Fruit fly (Drosophila melanogaster) whole organism, embryonic: ENCODE data around the gene Sgt1.

Experiments
- Bgb ChIP-seq: fragments of 200-800 bp; sonication (Bioruptor generic); IDR thresholded peaks from 2 replicates; pipeline ENCODE4 v1.3.6; 2022; ENCODE audit warnings: missing biosample characterization, missing genetic modification characterization; ENCODE audit not compliant: partially characterized antibody
- CG10979 ChIP-seq: fragments of 200-800 bp; sonication (Bioruptor generic); optimal IDR thresholded peaks from 2 replicates; lab custom pipeline; 2018; ENCODE audit warnings: missing biosample characterization, mild to moderate bottlenecking, missing genetic modification characterization, moderate library complexity
- CG11560 ChIP-seq: fragments of 200-800 bp; sonication (Bioruptor generic); IDR thresholded peaks from 3 replicates; pipeline ENCODE4 v1.3.6; 2022; ENCODE audit warnings: missing biosample characterization, missing genetic modification characterization
- CG12236 ChIP-seq: fragments of 200-800 bp; sonication (Bioruptor generic); optimal IDR thresholded peaks from 2 replicates; lab custom pipeline; 2016; ENCODE audit warnings: missing biosample characterization, missing genetic modification characterization
- CG12942 ChIP-seq: fragments of 200-800 bp; sonication (Bioruptor generic); optimal IDR thresholded peaks from 3 replicates; lab custom pipeline; 2016; ENCODE audit warnings: missing biosample characterization, missing genetic modification characterization
- CG14710 ChIP-seq: fragments of 200-800 bp; sonication (Bioruptor generic); optimal IDR thresholded peaks from 3 replicates; lab custom pipeline; 2019; ENCODE audit warnings: missing biosample characterization, mild to moderate bottlenecking, missing genetic modification characterization, moderate library complexity
- CG15011 ChIP-seq: fragments of 200-800 bp; sonication (Bioruptor generic); optimal IDR thresholded peaks from 3 replicates; lab custom pipeline; 2018; ENCODE audit warnings: missing biosample characterization, mild to moderate bottlenecking, missing genetic modification characterization
- CG15514 ChIP-seq: fragments of 200-800 bp; sonication (Bioruptor generic); optimal IDR thresholded peaks from 3 replicates; lab custom pipeline; 2017; ENCODE audit warnings: missing biosample characterization, missing genetic modification characterization, mild to moderate bottlenecking, moderate library complexity, missing genetic modification reagents
- CG16779 ChIP-seq: fragments of 200-800 bp; sonication (Bioruptor generic); IDR thresholded peaks from 2 replicates; pipeline ENCODE4 v1.3.6; 2022; ENCODE audit warnings: missing biosample characterization, missing genetic modification characterization
- CG16863 ChIP-seq: fragments of 200-800 bp; sonication (Bioruptor generic); optimal IDR thresholded peaks from 3 replicates; lab custom pipeline; 2016; ENCODE audit warnings: missing biosample characterization, missing genetic modification characterization
- CG18476 ChIP-seq: fragments of 200-800 bp; sonication (Bioruptor generic); optimal IDR thresholded peaks from 2 replicates; lab custom pipeline; 2016; ENCODE audit warnings: missing biosample characterization, mild to moderate bottlenecking, missing genetic modification characterization
- CG18599 ChIP-seq: fragments of 200-800 bp; sonication (Bioruptor generic); optimal IDR thresholded peaks from 3 replicates; lab custom pipeline; 2017; ENCODE audit warnings: missing biosample characterization, missing genetic modification characterization, mild to moderate bottlenecking, moderate library complexity, missing genetic modification reagents
- CG2889 ChIP-seq: fragments of 200-800 bp; sonication (Bioruptor generic); IDR thresholded peaks from 3 replicates; pipeline ENCODE4 v1.3.6; 2022; ENCODE audit warnings: missing biosample characterization, missing genetic modification characterization
- CG31388 ChIP-seq: fragments of 200-800 bp; sonication (Bioruptor generic); optimal IDR thresholded peaks from 2 replicates; lab custom pipeline; 2016; ENCODE audit warnings: missing biosample characterization, missing genetic modification characterization
- CG32532 ChIP-seq: fragments of 200-800 bp; sonication (Bioruptor generic); IDR thresholded peaks from 2 replicates; pipeline ENCODE4 v1.3.6; 2022; ENCODE audit warnings: missing biosample characterization, missing genetic modification characterization
- CG33213 ChIP-seq: fragments of 200-800 bp; sonication (Bioruptor generic); optimal IDR thresholded peaks from 3 replicates; lab custom pipeline; 2016; ENCODE audit warnings: missing biosample characterization, missing genetic modification characterization
- CG4617 ChIP-seq: fragments of 200-800 bp; sonication (Bioruptor generic); optimal IDR thresholded peaks from 3 replicates; lab custom pipeline; 2016; ENCODE audit warnings: missing biosample characterization, missing genetic modification characterization, borderline replicate concordance
- CG4730 ChIP-seq: fragments of 200-800 bp; sonication (Bioruptor generic); IDR thresholded peaks from 2 replicates; pipeline ENCODE4 v1.3.6; 2022; ENCODE audit warnings: missing biosample characterization, missing genetic modification characterization
- CG4820 ChIP-seq: fragments of 200-800 bp; sonication (Bioruptor generic); optimal IDR thresholded peaks from 3 replicates; lab custom pipeline; 2016; ENCODE audit warnings: missing biosample characterization, missing genetic modification characterization
- CG5245 ChIP-seq: fragments of 200-800 bp; sonication (Bioruptor generic); optimal IDR thresholded peaks from 3 replicates; lab custom pipeline; 2016; ENCODE audit warnings: missing biosample characterization, missing genetic modification characterization
- CG7357 ChIP-seq: fragments of 200-800 bp; sonication (Bioruptor generic); IDR thresholded peaks from 3 replicates; pipeline ENCODE4 v1.3.6; 2022; ENCODE audit warnings: missing biosample characterization, missing genetic modification characterization
- CG7928 ChIP-seq: fragments of 200-800 bp; sonication (Bioruptor generic); optimal IDR thresholded peaks from 2 replicates; lab custom pipeline; 2017; ENCODE audit warnings: missing biosample characterization, mild to moderate bottlenecking, missing genetic modification characterization
- CG8924 ChIP-seq: fragments of 200-800 bp; optimal IDR thresholded peaks from 3 replicates; lab custom pipeline; 2019; ENCODE audit warnings: missing biosample characterization, mild to moderate bottlenecking, missing genetic modification characterization, moderate library complexity
- CoRest ChIP-seq: fragments of 200-800 bp; sonication (Bioruptor generic); optimal IDR thresholded peaks from 3 replicates; lab custom pipeline; 2018; ENCODE audit warnings: missing biosample characterization, mild to moderate bottlenecking, missing genetic modification characterization, moderate library complexity
- D19A ChIP-seq: fragments of 200-800 bp; optimal IDR thresholded peaks from 3 replicates; lab custom pipeline; 2019; ENCODE audit warnings: missing biosample characterization, mild to moderate bottlenecking, missing genetic modification characterization, moderate library complexity
- Dp ChIP-seq: fragments of 200-800 bp; sonication (Bioruptor generic); optimal IDR thresholded peaks from 2 replicates; lab custom pipeline; 2018; ENCODE audit warnings: missing biosample characterization, mild to moderate bottlenecking, missing genetic modification characterization, moderate library complexity
- Fer1 ChIP-seq: fragments of 200-800 bp; sonication (Bioruptor generic); optimal IDR thresholded peaks from 2 replicates; lab custom pipeline; 2017; ENCODE audit warnings: missing biosample characterization, mild to moderate bottlenecking, missing genetic modification characterization
- HHEX ChIP-seq: fragments of 200-800 bp; sonication (Bioruptor generic); optimal IDR thresholded peaks from 3 replicates; lab custom pipeline; 2017; ENCODE audit warnings: missing biosample characterization, mild to moderate bottlenecking, missing genetic modification characterization, missing genetic modification reagents
- Lim3 ChIP-seq: fragments of 200-800 bp; sonication (Bioruptor generic); IDR thresholded peaks from 2 replicates; pipeline ENCODE4 v1.3.6; 2022; ENCODE audit warnings: missing biosample characterization, missing genetic modification characterization
- NC2α ChIP-seq: fragments of 200-800 bp; sonication (Bioruptor generic); optimal IDR thresholded peaks from 2 replicates; lab custom pipeline; 2016; ENCODE audit warnings: missing biosample characterization, missing genetic modification characterization
- Ravus ChIP-seq: fragments of 200-800 bp; sonication (Bioruptor generic); IDR thresholded peaks from 2 replicates; pipeline ENCODE4 v1.3.6; 2022; ENCODE audit warnings: missing biosample characterization, missing genetic modification characterization
- Scr ChIP-seq: fragments of 200-800 bp; sonication (Bioruptor generic); IDR thresholded peaks from 2 replicates; pipeline ENCODE4 v1.3.6; 2022; ENCODE audit warnings: missing biosample characterization, missing genetic modification characterization; ENCODE audit not compliant: partially characterized antibody
- Side ChIP-seq: fragments of 200-800 bp; sonication (Bioruptor generic); optimal IDR thresholded peaks from 2 replicates; lab custom pipeline; 2016; ENCODE audit warnings: missing biosample characterization, missing genetic modification characterization
- Six4 ChIP-seq: fragments of 200-800 bp; sonication (Bioruptor generic); optimal IDR thresholded peaks from 2 replicates; lab custom pipeline; 2016; ENCODE audit warnings: missing biosample characterization, missing genetic modification characterization
- Spps ChIP-seq: fragments of 200-800 bp; sonication (Bioruptor generic); optimal IDR thresholded peaks from 2 replicates; lab custom pipeline; 2018; ENCODE audit warnings: missing biosample characterization, mild to moderate bottlenecking, missing genetic modification characterization
- bsh ChIP-seq, 2 experiments: fragments of 200-800 bp; sonication (Bioruptor generic); optimal IDR thresholded peaks; 2 replicates each; lab custom pipeline; 2017 to 2018; ENCODE audit warnings: mild to moderate bottlenecking in 2 of 2, missing biosample characterization in 2 of 2, missing genetic modification characterization in 2 of 2, moderate library complexity in 1 of 2
- crp ChIP-seq, 2 experiments: fragments of 200-800 bp; sonication (Bioruptor generic); optimal IDR thresholded peaks; 2 replicates in 1 of 2; 3 replicates in 1 of 2; lab custom pipeline; 2017; ENCODE audit warnings: missing biosample characterization in 2 of 2, missing genetic modification characterization in 2 of 2, mild to moderate bottlenecking in 1 of 2, moderate library complexity in 1 of 2
- eyg ChIP-seq: fragments of 200-800 bp; sonication (Bioruptor generic); optimal IDR thresholded peaks from 3 replicates; lab custom pipeline; 2016; ENCODE audit warnings: missing biosample characterization, missing genetic modification characterization
- gce ChIP-seq: fragments of 200-800 bp; sonication (Bioruptor generic); IDR thresholded peaks from 3 replicates; pipeline ENCODE4 v1.3.6; 2022; ENCODE audit warnings: missing biosample characterization, missing genetic modification characterization
- klu ChIP-seq: fragments of 200-800 bp; sonication (Bioruptor generic); IDR thresholded peaks from 2 replicates; pipeline ENCODE4 v1.3.6; 2022; ENCODE audit warnings: missing biosample characterization, missing genetic modification characterization
- nau ChIP-seq: fragments of 200-800 bp; sonication (Bioruptor generic); optimal IDR thresholded peaks from 3 replicates; lab custom pipeline; 2017; ENCODE audit warnings: missing biosample characterization, mild to moderate bottlenecking, missing genetic modification characterization, missing genetic modification reagents
- nom ChIP-seq: fragments of 200-800 bp; sonication (Bioruptor generic); optimal IDR thresholded peaks from 2 replicates; lab custom pipeline; 2017; ENCODE audit warnings: missing biosample characterization, missing genetic modification characterization, mild to moderate bottlenecking, moderate library complexity, missing genetic modification reagents
- org-1 ChIP-seq: fragments of 200-800 bp; sonication (Bioruptor generic); optimal IDR thresholded peaks from 2 replicates; lab custom pipeline; 2017; ENCODE audit warnings: missing biosample characterization, missing genetic modification characterization
- pb ChIP-seq: fragments of 200-800 bp; sonication (Bioruptor generic); optimal IDR thresholded peaks from 3 replicates; lab custom pipeline; 2016; ENCODE audit warnings: missing biosample characterization, missing genetic modification characterization
- pros ChIP-seq: fragments of 200-800 bp; sonication (Bioruptor generic); optimal IDR thresholded peaks from 3 replicates; lab custom pipeline; 2019; ENCODE audit warnings: missing biosample characterization, mild to moderate bottlenecking, missing genetic modification characterization, moderate library complexity
- psq ChIP-seq: fragments of 200-800 bp; sonication (Bioruptor generic); optimal IDR thresholded peaks from 2 replicates; lab custom pipeline; 2017; ENCODE audit warnings: missing biosample characterization, missing genetic modification characterization
- ro ChIP-seq: fragments of 200-800 bp; sonication (Bioruptor generic); IDR thresholded peaks from 2 replicates; pipeline ENCODE4 v1.3.6; 2022; ENCODE audit warnings: missing biosample characterization, missing genetic modification characterization
- sc ChIP-seq, 3 experiments: fragments of >200 bp in 2 of 3; fragments of 200-800 bp in 1 of 3; sonication (Bioruptor generic) in 1 of 3; optimal IDR thresholded peaks; 2 replicates in 2 of 3; 3 replicates in 1 of 3; lab custom pipeline; 2017; ENCODE audit warnings: mild to moderate bottlenecking in 1 of 3, missing biosample characterization in 1 of 3, missing genetic modification characterization in 1 of 3, missing genetic modification reagents in 1 of 3
- vfl ChIP-seq: fragments of 200-800 bp; sonication (Bioruptor generic); optimal IDR thresholded peaks from 2 replicates; lab custom pipeline; 2016; ENCODE audit warnings: missing biosample characterization, missing genetic modification characterization
- wor ChIP-seq: fragments of 200-800 bp; sonication (Bioruptor generic); IDR thresholded peaks from 2 replicates; pipeline ENCODE4 v1.3.6; 2022; ENCODE audit warnings: missing biosample characterization, missing genetic modification characterization

The Sgt1 gene

dm6 chr3R:8340675-8341275, 35.7 kb upstream of the Sgt1 start, which contains the start of the genes COX7A and Arl2 (continued):
- TF ChIP-seq CG10979 (tag; lab: Kevin White, UChicago): no peak
- no peak for TF ChIP-seq CG15011 (GFP tag; lab: Kevin White, UChicago)
- TF ChIP-seq CG14710 (tag; lab: Kevin White, UChicago): peak; percentile 44
- TF ChIP-seq psq (GFP tag; lab: Kevin White, UChicago): no peak
- TF ChIP-seq D19A (tag; lab: Kevin White, UChicago): no peak
- TF ChIP-seq CG4730 (GFP tag; lab: Robert Waterston, UW): no peak
- TF ChIP-seq CG8924: peak; percentile 77
- TF ChIP-seq eyg: no peak
- no peak for TF ChIP-seq NC2α (GFP tag; lab: Kevin White, UChicago)
- no peak for TF ChIP-seq CoRest (tag; lab: Kevin White, UChicago)
- no peak for TF ChIP-seq vfl
- no peak for TF ChIP-seq pros (GFP tag; lab: Kevin White, UChicago)
- no peak for TF ChIP-seq CG18476
- no peak for TF ChIP-seq klu (GFP tag; lab: Robert Waterston, UW)
- TF ChIP-seq ro (GFP tag; lab: Robert Waterston, UW): no peak
- no peak for TF ChIP-seq CG4820 (GFP tag; lab: Kevin White, UChicago)
- no peak for TF ChIP-seq CG12236 (GFP tag; lab: Kevin White, UChicago)
- no peak for TF ChIP-seq gce (GFP tag; lab: Robert Waterston, UW)
- TF ChIP-seq Side (GFP tag; lab: Kevin White, UChicago): no peak
- no peak for TF ChIP-seq CG5245
- peak; percentile 96 for TF ChIP-seq Bgb (GFP tag; lab: Robert Waterston, UW)
- peak; percentile 93 for TF ChIP-seq Scr
- TF ChIP-seq Spps (tag; lab: Kevin White, UChicago): no peak
- no peak for TF ChIP-seq CG12942 (GFP tag; lab: Kevin White, UChicago)
- no peak for TF ChIP-seq CG31388 (GFP tag; lab: Kevin White, UChicago)
- no peak for TF ChIP-seq CG16779 (GFP tag; lab: Robert Waterston, UW)
- peak; percentile 45 for TF ChIP-seq Dp (GFP tag; lab: Kevin White, UChicago)
- TF ChIP-seq Fer1: peak; percentile 16
- no peak for TF ChIP-seq Ravus (GFP tag; lab: Robert Waterston, UW)
- TF ChIP-seq sc (optimal IDR thresholded peaks at IDR 0.05; lab: Kevin White, UChicago): no peak
- TF ChIP-seq sc (GFP tag; optimal IDR thresholded peaks at IDR 0.05; lab: Kevin White, UChicago): no peak
- no peak for TF ChIP-seq CG7357 (GFP tag; lab: Robert Waterston, UW)
- TF ChIP-seq nom (GFP tag; lab: Kevin White, UChicago): peak; percentile 23
- no peak for TF ChIP-seq bsh (GFP tag; optimal IDR thresholded peaks at IDR 0.05; lab: Kevin White, UChicago)
- TF ChIP-seq Six4 (GFP tag; lab: Kevin White, UChicago): no peak
- no peak for TF ChIP-seq CG18599
- peak; percentile 47 for TF ChIP-seq CG15514 (GFP tag; lab: Kevin White, UChicago)
- peak; percentile 47; the same call in 1 of the 2 replicates for TF ChIP-seq CG32532
- TF ChIP-seq nau: no peak
- TF ChIP-seq pb (GFP tag; lab: Kevin White, UChicago): no peak
- TF ChIP-seq crp (GFP tag; optimal IDR thresholded peaks at IDR 0.05; lab: Kevin White, UChicago): peak; percentile 34 to 83
- no peak for TF ChIP-seq CG7928 (GFP tag; lab: Kevin White, UChicago)
- no peak for TF ChIP-seq CG16863 (GFP tag; lab: Kevin White, UChicago)
- no peak for TF ChIP-seq CG33213 (GFP tag; lab: Kevin White, UChicago)
- no peak for TF ChIP-seq HHEX (GFP tag; lab: Kevin White, UChicago)
- TF ChIP-seq CG4617 (GFP tag; lab: Kevin White, UChicago): peak; percentile 88
- TF ChIP-seq org-1 (GFP tag; lab: Kevin White, UChicago): no peak
- no peak for TF ChIP-seq Lim3 (GFP tag; lab: Robert Waterston, UW)
- TF ChIP-seq CG2889 (GFP tag; lab: Robert Waterston, UW): no peak
- no peak for TF ChIP-seq CG11560 (tag; lab: Robert Waterston, UW)
- no peak for TF ChIP-seq wor
